Worm (Caenorhabditis elegans): ENCODE measurements around the gene rps-24.

DNA sequence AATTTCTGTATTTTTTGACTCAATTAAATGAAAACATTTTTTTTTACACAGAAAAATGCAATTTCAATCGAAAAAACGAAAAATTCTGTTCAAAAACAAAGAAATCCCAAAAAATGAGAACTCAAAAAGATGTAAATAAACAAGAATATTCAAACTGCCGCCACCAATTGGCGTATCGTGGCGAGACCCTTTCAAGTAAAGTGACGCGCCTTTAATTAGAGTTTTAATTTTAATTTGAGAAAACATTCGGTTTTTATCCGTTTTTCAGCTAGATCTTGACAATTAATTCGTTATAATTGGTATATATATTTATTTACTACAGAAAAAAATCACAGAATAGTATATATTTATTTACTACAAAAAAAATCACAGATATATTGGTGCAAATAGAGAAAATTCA lies 6.1 kb upstream of the rps-24 start:
- TF ChIP-seq W03F9.2 (tag; optimal IDR thresholded peaks at IDR 0.05) (no peak), dao-5 (tag; optimal IDR thresholded peaks at IDR 0.05) (no peak)

Data from whole organism, L4/young adult.